Fruit fly (Drosophila melanogaster): ENCODE data around the gene Nelf-A.

Nelf-A gene

dm6 chr3R:21223453-21224057 is at the start of gene Nelf-A, which contains the start of gene CG3337 (continued):
- TF ChIP-seq Camta (GFP tag; optimal IDR thresholded peaks at IDR 0.05) = peak; percentile 77
- peak; percentile 70 for TF ChIP-seq CG18619 (GFP tag; optimal IDR thresholded peaks at IDR 0.05)
- no peak for TF ChIP-seq CG10565 (GFP tag; optimal IDR thresholded peaks at IDR 0.05)
- peak; percentile 72; the same call in 1 of the 2 replicates for TF ChIP-seq lmd (GFP tag; IDR thresholded peaks at IDR 0.05)
- peak; percentile 97 for TF ChIP-seq CG10267 (tag; optimal IDR thresholded peaks at IDR 0.05)
- TF ChIP-seq CG30403 (GFP tag; optimal IDR thresholded peaks at IDR 0.05) = peak; percentile 62
- TF ChIP-seq Oli (tag; optimal IDR thresholded peaks at IDR 0.05) = no peak
- no peak for TF ChIP-seq CG12299 (tag; optimal IDR thresholded peaks at IDR 0.05)
- TF ChIP-seq fd96Cb (tag; optimal IDR thresholded peaks at IDR 0.05) = peak; percentile 9
- TF ChIP-seq CG2116 (GFP tag; optimal IDR thresholded peaks at IDR 0.05) = peak; percentile 69
- peak; percentile 66 for TF ChIP-seq bab2 (GFP tag; optimal IDR thresholded peaks at IDR 0.05)
- TF ChIP-seq CG9727 (GFP tag; optimal IDR thresholded peaks at IDR 0.05) = peak; percentile 59
- TF ChIP-seq CG17568 (GFP tag; optimal IDR thresholded peaks at IDR 0.05) = no peak
- TF ChIP-seq nmo (GFP tag; optimal IDR thresholded peaks at IDR 0.05) = peak; percentile 68
- no peak for TF ChIP-seq CG4730 (GFP tag; IDR thresholded peaks at IDR 0.05)
- peak; percentile 84 for TF ChIP-seq shn (GFP tag; optimal IDR thresholded peaks at IDR 0.05)
- TF ChIP-seq CG16863 (GFP tag; optimal IDR thresholded peaks at IDR 0.05) = peak; percentile 56
- TF ChIP-seq CG1024 (GFP tag; IDR thresholded peaks at IDR 0.05) = peak; percentile 65; the same call in 1 of the 2 replicates
- TF ChIP-seq ATbp (GFP tag; optimal IDR thresholded peaks at IDR 0.05) = no peak
- TF ChIP-seq Lim3 (GFP tag; IDR thresholded peaks at IDR 0.05) = no peak
- TF ChIP-seq Dfd (GFP tag; optimal IDR thresholded peaks at IDR 0.05) = no peak
- TF ChIP-seq CG1233 (GFP tag; optimal IDR thresholded peaks at IDR 0.05) = peak; percentile 8
- no peak for TF ChIP-seq CG18599 (GFP tag; optimal IDR thresholded peaks at IDR 0.05)
- TF ChIP-seq tio (GFP tag; optimal IDR thresholded peaks at IDR 0.05) = no peak
- no peak for TF ChIP-seq CG15073 (GFP tag; optimal IDR thresholded peaks at IDR 0.05)
- TF ChIP-seq disco-r (GFP tag; optimal IDR thresholded peaks at IDR 0.05) = peak; percentile 44
- TF ChIP-seq CG10274 (GFP tag; optimal IDR thresholded peaks at IDR 0.05) = no peak
- peak; percentile 76 for TF ChIP-seq Hsf (GFP tag; optimal IDR thresholded peaks at IDR 0.05)
- TF ChIP-seq Jarid2 (GFP tag; optimal IDR thresholded peaks at IDR 0.05) = no peak
- TF ChIP-seq NC2α (GFP tag; optimal IDR thresholded peaks at IDR 0.05) = peak; percentile 53
- TF ChIP-seq CG11723 (GFP tag; optimal IDR thresholded peaks at IDR 0.05) = no peak
- peak; percentile 44 for TF ChIP-seq CG10147 (GFP tag; optimal IDR thresholded peaks at IDR 0.05)
- TF ChIP-seq phol (tag; optimal IDR thresholded peaks at IDR 0.05) = peak; percentile 82
- peak; percentile 56 for TF ChIP-seq Side (GFP tag; optimal IDR thresholded peaks at IDR 0.05)
- TF ChIP-seq CG12391 (tag; optimal IDR thresholded peaks at IDR 0.05) = peak; percentile 56
- TF ChIP-seq E2f1 (GFP tag; IDR thresholded peaks at IDR 0.05) = peak; percentile 63
- TF ChIP-seq NK7.1 (GFP tag; optimal IDR thresholded peaks at IDR 0.05) = peak; percentile 51
- TF ChIP-seq CkIIα-i1 (GFP tag; IDR thresholded peaks at IDR 0.05) = no peak
- peak; percentile 91 for TF ChIP-seq slbo (GFP tag; IDR thresholded peaks at IDR 0.05)
- TF ChIP-seq mld (GFP tag; IDR thresholded peaks at IDR 0.05; ENCODE audit: partially characterized antibody) = peak; percentile 72; the same call in 1 of the 3 replicates
- TF ChIP-seq CG1602 (GFP tag; optimal IDR thresholded peaks at IDR 0.05) = peak; percentile 51
- no peak for TF ChIP-seq sqz (GFP tag; optimal IDR thresholded peaks at IDR 0.05)
- peak; percentile 18 for TF ChIP-seq unpg (GFP tag; optimal IDR thresholded peaks at IDR 0.05)
- TF ChIP-seq CG12071 (GFP tag; optimal IDR thresholded peaks at IDR 0.05) = no peak
- TF ChIP-seq Drgx (GFP tag; IDR thresholded peaks at IDR 0.05) = peak; percentile 22; the same call in 1 of the 2 replicates
- TF ChIP-seq CG8765 (GFP tag; IDR thresholded peaks at IDR 0.05) = peak; percentile 41; the same call in 1 of the 2 replicates
- TF ChIP-seq NfI (GFP tag; optimal IDR thresholded peaks at IDR 0.05) = peak; percentile 80
- TF ChIP-seq lbe (GFP tag; optimal IDR thresholded peaks at IDR 0.05) = peak; percentile 13
- peak; percentile 81 for TF ChIP-seq Mad (GFP tag; optimal IDR thresholded peaks at IDR 0.05)
- TF ChIP-seq gsb-n (tag; optimal IDR thresholded peaks at IDR 0.05) = no peak
